Worm (Caenorhabditis elegans): Measurements from ENCODE around the gene bmk-1.

DNA sequence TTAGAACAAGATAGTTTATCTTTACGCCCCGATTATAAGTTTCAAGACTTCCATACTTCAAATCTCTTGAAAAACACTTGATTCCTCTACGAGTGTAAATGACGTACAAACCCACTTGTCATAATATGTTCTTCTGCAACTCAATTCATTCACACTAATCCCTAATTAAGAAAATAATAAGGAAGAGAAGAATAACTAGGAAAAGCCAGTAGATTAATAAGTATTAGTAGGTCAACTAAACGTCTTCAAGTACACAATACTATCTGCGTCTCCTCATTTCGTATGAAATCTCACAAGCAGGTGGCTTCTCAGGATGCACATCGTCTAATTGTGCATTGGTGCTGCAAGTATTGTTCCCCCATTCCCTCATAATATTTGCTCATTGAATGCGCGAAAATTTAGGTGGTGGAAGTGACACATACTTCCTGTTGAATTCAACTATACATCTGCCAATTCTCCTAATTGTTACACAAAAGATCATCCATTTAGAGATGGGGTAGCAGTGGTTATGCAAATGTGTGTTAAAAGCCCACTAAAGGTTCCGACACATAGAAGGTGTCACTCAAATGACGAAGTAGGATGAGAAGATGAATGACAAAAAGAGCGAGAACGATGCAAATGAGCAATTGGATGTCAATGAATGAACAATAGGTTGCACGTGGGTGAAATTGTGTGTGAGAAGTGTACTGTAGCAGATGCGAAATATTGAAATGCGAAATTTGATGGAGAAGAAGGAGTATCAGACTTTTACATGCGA is 29.5 kb downstream of the bmk-1 start:
- TF ChIP-seq W03F9.2 (tag; optimal IDR thresholded peaks at IDR 0.05) (no peak), him-1 (tag; optimal IDR thresholded peaks at IDR 0.05) (no peak)
